Worm (Caenorhabditis elegans) whole organism, L4 larva: ENCODE measurements around the gene kbp-2.

ENCODE experiments used
- ZK546.5 ChIP-seq, 2 experiments: sonication (generic microtip); optimal IDR thresholded peaks; 2 replicates each; lab custom pipeline; 2017; ENCODE audit warnings: missing biosample characterization in 2 of 2, missing genetic modification characterization in 2 of 2
- ama-1 ChIP-seq: fragments of 150-350 bp; optimal IDR thresholded peaks from 2 replicates; lab custom pipeline; 2014; ENCODE audit warnings: inconsistent platforms, mixed read lengths
- fos-1 ChIP-seq: fragments of 150-350 bp; optimal IDR thresholded peaks from 2 replicates; lab custom pipeline; 2014; ENCODE audit warnings: missing biosample characterization, missing genetic modification characterization
- hif-1 ChIP-seq, 2 experiments: sonication (generic microtip); optimal IDR thresholded peaks; 2 replicates each; lab custom pipeline; 2016 to 2017; ENCODE audit warnings: missing compliant biosample characterization in 2 of 2, missing genetic modification characterization in 2 of 2, missing genetic modification reagents in 2 of 2, missing genotype in 2 of 2, mild to moderate bottlenecking in 1 of 2
- lin-39 ChIP-seq: fragments of 150-350 bp; optimal IDR thresholded peaks from 2 replicates; lab custom pipeline; 2014; ENCODE audit warnings: missing biosample characterization, missing genetic modification reagents, missing genetic modification characterization
- rbr-2 ChIP-seq: sonication (generic microtip); optimal IDR thresholded peaks from 2 replicates; lab custom pipeline; 2016; ENCODE audit warnings: missing genotype, missing genetic modification characterization, missing compliant biosample characterization
- spr-3 ChIP-seq: fragments of 200-800 bp; sonication (Bioruptor generic); optimal IDR thresholded peaks from 2 replicates; lab custom pipeline; 2018; ENCODE audit warnings: mild to moderate bottlenecking, missing genetic modification characterization, missing compliant biosample characterization
- unc-62 ChIP-seq, 3 experiments: fragments of 150-350 bp in 1 of 3; sonication (generic microtip); optimal IDR thresholded peaks in 2 of 3; peaks in 1 of 3; 1 replicate in 1 of 3; 2 replicates in 2 of 3; lab custom pipeline; 2014 to 2017; ENCODE audit warnings: missing biosample characterization in 3 of 3, missing genetic modification characterization in 3 of 3, missing genetic modification reagents in 3 of 3, missing genotype in 1 of 3

ce11 chrIII:4874671-4875070 is 29.0 kb downstream of the kbp-2 start, which contains the start of gene C35D10.12:
- no peak for TF ChIP-seq ZK546.5 (tag; optimal IDR thresholded peaks at IDR 0.05; lab: Kevin White, UChicago)
- no peak for TF ChIP-seq rbr-2
- TF ChIP-seq ama-1 (lab: Kevin White, UChicago), result no peak
- no peak for TF ChIP-seq unc-62 (GFP tag; optimal IDR thresholded peaks at IDR 0.05 in 1 of 2; lab: Kevin White, UChicago)
- TF ChIP-seq unc-62 (tag; optimal IDR thresholded peaks at IDR 0.05; lab: Kevin White, UChicago), result no peak
- no peak for TF ChIP-seq lin-39 (tag; lab: Kevin White, UChicago)
- TF ChIP-seq spr-3 (GFP tag; lab: Kevin White, UChicago), result no peak
- TF ChIP-seq hif-1 (tag; optimal IDR thresholded peaks at IDR 0.05; lab: Kevin White, UChicago), result no peak
- no peak for TF ChIP-seq fos-1 (tag; lab: Kevin White, UChicago)
